Worm (Caenorhabditis elegans): ENCODE data around the gene Y44A6C.2.

Y44A6C.2 gene

DNA sequence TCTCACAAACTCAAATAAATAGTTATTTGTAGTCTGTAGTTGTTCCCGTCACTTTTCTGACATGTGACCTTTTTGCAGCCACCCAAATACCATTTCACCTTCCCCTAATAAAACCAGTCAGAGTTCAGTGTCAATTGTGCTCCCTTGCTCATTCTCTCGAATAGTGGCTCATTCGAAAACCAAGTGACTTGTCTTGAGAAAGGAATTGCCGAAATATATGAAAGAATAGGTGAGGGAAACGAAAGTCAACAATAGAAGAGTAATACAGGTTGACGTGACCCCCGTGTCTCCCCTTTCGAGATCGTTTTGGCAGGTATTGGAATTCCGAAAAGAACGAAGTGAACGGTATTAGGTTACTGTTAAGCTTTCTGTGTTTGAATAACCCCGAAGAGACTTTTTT lies 41.2 kb downstream of the Y44A6C.2 start:
- TF ChIP-seq cog-1 (tag; optimal IDR thresholded peaks at IDR 0.05) (no peak), flt-1 (GFP tag; IDR thresholded peaks at IDR 0.05) (no peak), med-1 (GFP tag; optimal IDR thresholded peaks at IDR 0.05; ENCODE audit: insufficient read depth) (no peak)

DNA sequence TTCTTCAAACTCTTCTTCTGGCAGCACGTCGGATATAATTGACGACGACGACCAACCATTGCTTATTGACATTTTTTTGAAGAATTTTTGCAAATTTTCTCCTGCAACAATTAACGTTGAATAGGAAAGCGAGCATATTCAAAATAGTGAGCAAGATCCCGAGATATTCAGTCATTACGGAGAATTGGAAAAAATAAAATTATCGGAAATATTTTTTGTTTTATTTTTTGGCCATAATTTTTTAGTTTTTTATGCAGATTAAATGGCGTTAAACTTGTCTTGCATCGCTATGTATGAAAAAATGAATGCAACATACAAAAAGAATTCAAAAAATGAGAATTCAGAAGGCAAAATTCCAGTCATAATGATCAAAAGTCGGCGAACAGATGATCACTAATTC lies 48.0 kb downstream of the Y44A6C.2 start, which contains the start of gene elp-1:
Gene elp-1 (minus strand): TSS at position 101 of the 400 bp plus-strand sequence.
- TF ChIP-seq tab-1 (GFP tag; IDR thresholded peaks at IDR 0.05) (no peak), cog-1 (tag; optimal IDR thresholded peaks at IDR 0.05) (no peak), med-1 (GFP tag; optimal IDR thresholded peaks at IDR 0.05; ENCODE audit: insufficient read depth) (no peak), T22C8.4 (GFP tag; IDR thresholded peaks at IDR 0.05) (no peak), ztf-23 (GFP tag; IDR thresholded peaks at IDR 0.05) (no peak), klf-2 (GFP tag; conservative IDR thresholded peaks at IDR 0.05) (no peak), ref-1 (GFP tag; conservative IDR thresholded peaks at IDR 0.05) (no peak), flt-1 (GFP tag; IDR thresholded peaks at IDR 0.05) (no peak), ztf-29 (GFP tag; IDR thresholded peaks at IDR 0.05) (no peak)

- TF ChIP-seq tab-1 (GFP tag; IDR thresholded peaks at IDR 0.05), result no peak
- TF ChIP-seq cog-1 (tag; optimal IDR thresholded peaks at IDR 0.05), result no peak
- TF ChIP-seq ref-1 (GFP tag; conservative IDR thresholded peaks at IDR 0.05), result no peak
- no peak for TF ChIP-seq klf-2 (GFP tag; conservative IDR thresholded peaks at IDR 0.05)
- TF ChIP-seq med-1 (GFP tag; optimal IDR thresholded peaks at IDR 0.05; ENCODE audit: insufficient read depth), result no peak
- TF ChIP-seq T22C8.4 (GFP tag; IDR thresholded peaks at IDR 0.05), result no peak
- no peak for TF ChIP-seq ztf-29 (GFP tag; IDR thresholded peaks at IDR 0.05)
- no peak for TF ChIP-seq ztf-23 (GFP tag; IDR thresholded peaks at IDR 0.05)
- no peak for TF ChIP-seq flt-1 (GFP tag; IDR thresholded peaks at IDR 0.05)
Observed at ce11 chrV:20770846-20771245, 48.8 kb downstream of the Y44A6C.2 start.

DNA sequence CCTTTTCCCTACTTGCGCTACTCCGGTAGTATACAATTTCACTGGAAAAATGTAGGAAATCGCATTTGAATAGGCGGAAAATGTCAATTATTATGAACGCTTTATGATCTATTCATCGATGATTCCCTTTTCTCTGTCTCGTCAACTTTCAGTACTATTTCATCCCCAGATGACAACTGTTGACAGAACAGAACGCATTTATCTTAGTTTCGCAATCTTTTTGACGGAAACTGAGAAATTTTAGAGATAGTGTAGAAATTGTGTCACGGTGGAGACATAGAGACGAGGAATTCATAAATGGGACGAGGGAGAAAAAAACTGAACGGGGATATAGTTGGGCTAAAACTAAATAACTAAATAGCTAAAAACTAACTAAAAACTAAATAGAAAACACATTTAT lies 49.7 kb downstream of the Y44A6C.2 start:
- no peak for TF ChIP-seq flt-1 (GFP tag; IDR thresholded peaks at IDR 0.05)
- no peak for TF ChIP-seq cog-1 (tag; optimal IDR thresholded peaks at IDR 0.05)
- TF ChIP-seq T22C8.4 (GFP tag; IDR thresholded peaks at IDR 0.05), result no peak
- no peak for TF ChIP-seq klf-2 (GFP tag; conservative IDR thresholded peaks at IDR 0.05)
- TF ChIP-seq tab-1 (GFP tag; IDR thresholded peaks at IDR 0.05), result no peak
- TF ChIP-seq med-1 (GFP tag; optimal IDR thresholded peaks at IDR 0.05; ENCODE audit: insufficient read depth), result no peak
- TF ChIP-seq ref-1 (GFP tag; conservative IDR thresholded peaks at IDR 0.05), result no peak
- TF ChIP-seq ztf-29 (GFP tag; IDR thresholded peaks at IDR 0.05), result no peak
- TF ChIP-seq ztf-23 (GFP tag; IDR thresholded peaks at IDR 0.05), result no peak
